Worm (Caenorhabditis elegans) whole organism, L4 larva: ENCODE data around the gene F55A4.3.
A peak's percentile ranks its signal among the peaks of the same experiment; 100 is the strongest.

Experiments
- F26F4.8 ChIP-seq: fragments of 200-800 bp; sonication (Bioruptor generic); conservative IDR thresholded peaks from 2 replicates; pipeline ENCODE4 v1.3.6; 2022; ENCODE audit warnings: missing genetic modification characterization, missing compliant biosample characterization
- F37D6.2 ChIP-seq: sonication (generic microtip); optimal IDR thresholded peaks from 2 replicates; lab custom pipeline; 2016; ENCODE audit warnings: mild to moderate bottlenecking, missing genetic modification characterization, missing compliant biosample characterization
- F44E2.7 ChIP-seq: fragments of 200-800 bp; sonication (Bioruptor generic); IDR thresholded peaks from 2 replicates; pipeline ENCODE4 v2.1.2; 2022; ENCODE audit warnings: missing genetic modification characterization, missing compliant biosample characterization
- T20F7.1 ChIP-seq: fragments of 200-800 bp; sonication (Bioruptor generic); optimal IDR thresholded peaks from 2 replicates; lab custom pipeline; 2018; ENCODE audit warnings: mild to moderate bottlenecking, missing genetic modification characterization, missing compliant biosample characterization
- Y105C5A.15 ChIP-seq: fragments of 200-800 bp; sonication (Bioruptor generic); IDR thresholded peaks from 2 replicates; pipeline ENCODE4 v1.3.6; 2022; ENCODE audit warnings: missing genetic modification characterization, missing compliant biosample characterization
- Y5F2A.4 ChIP-seq: fragments of 200-800 bp; sonication (Bioruptor generic); optimal IDR thresholded peaks from 2 replicates; lab custom pipeline; 2018; ENCODE audit warnings: mild to moderate bottlenecking, missing genetic modification characterization, missing compliant biosample characterization
- ama-1 ChIP-seq: fragments of 150-350 bp; optimal IDR thresholded peaks from 2 replicates; lab custom pipeline; 2014; ENCODE audit warnings: inconsistent platforms, mixed read lengths
- ceh-20 ChIP-seq: fragments of 200-800 bp; sonication (Bioruptor generic); IDR thresholded peaks from 2 replicates; pipeline ENCODE4 v1.3.6; 2022; ENCODE audit warnings: missing genetic modification reagents, missing genetic modification characterization, missing compliant biosample characterization
- ceh-28 ChIP-seq: fragments of 150-350 bp; optimal IDR thresholded peaks from 2 replicates; lab custom pipeline; 2014; ENCODE audit warnings: missing biosample characterization, missing genetic modification reagents, missing genetic modification characterization
- ceh-32 ChIP-seq: sonication (generic microtip); optimal IDR thresholded peaks from 2 replicates; lab custom pipeline; 2016; ENCODE audit warnings: mild to moderate bottlenecking, missing genetic modification characterization, missing compliant biosample characterization; ENCODE audit not compliant: poor library complexity
- ctbp-1 ChIP-seq: fragments of 200-800 bp; sonication (Bioruptor generic); IDR thresholded peaks from 2 replicates; pipeline ENCODE4 v1.3.6; 2022; ENCODE audit warnings: missing genetic modification reagents, missing genetic modification characterization, missing compliant biosample characterization
- daf-16 ChIP-seq, 3 experiments: sonication (generic microtip); optimal IDR thresholded peaks; 2 replicates each; lab custom pipeline; 2016 to 2017; ENCODE audit warnings: missing genetic modification characterization in 3 of 3, missing genetic modification reagents in 3 of 3, mild to moderate bottlenecking in 2 of 3, missing compliant biosample characterization in 2 of 3, missing biosample characterization in 1 of 3, moderate library complexity in 1 of 3
- daf-19 ChIP-seq: fragments of 200-800 bp; sonication (Bioruptor generic); conservative IDR thresholded peaks from 2 replicates; pipeline ENCODE4 v1.3.6; 2022; ENCODE audit warnings: missing genetic modification characterization, missing compliant biosample characterization
- dmd-6 ChIP-seq: fragments of 200-800 bp; sonication (Bioruptor generic); IDR thresholded peaks from 2 replicates; pipeline ENCODE4 v1.3.6; 2022; ENCODE audit warnings: missing genetic modification reagents, missing genetic modification characterization, missing compliant biosample characterization
- dve-1 ChIP-seq: sonication (generic microtip); optimal IDR thresholded peaks from 2 replicates; lab custom pipeline; 2017; ENCODE audit warnings: antibody characterized with exemption, mild to moderate bottlenecking, missing genetic modification characterization, missing compliant biosample characterization; ENCODE audit not compliant: insufficient read depth
- fkh-10 ChIP-seq: fragments of 150-350 bp; optimal IDR thresholded peaks from 2 replicates; lab custom pipeline; 2014; ENCODE audit warnings: missing biosample characterization, missing genetic modification reagents, missing genetic modification characterization
- fos-1 ChIP-seq: fragments of 150-350 bp; optimal IDR thresholded peaks from 2 replicates; lab custom pipeline; 2014; ENCODE audit warnings: missing biosample characterization, missing genetic modification characterization
- hif-1 ChIP-seq, 2 experiments: sonication (generic microtip); optimal IDR thresholded peaks; 2 replicates each; lab custom pipeline; 2016 to 2017; ENCODE audit warnings: missing compliant biosample characterization in 2 of 2, missing genetic modification characterization in 2 of 2, missing genetic modification reagents in 2 of 2, missing genotype in 2 of 2, mild to moderate bottlenecking in 1 of 2
- hlh-11 ChIP-seq: fragments of 200-800 bp; sonication (Bioruptor generic); optimal IDR thresholded peaks from 2 replicates; lab custom pipeline; 2018; ENCODE audit warnings: mild to moderate bottlenecking, missing genetic modification characterization, missing compliant biosample characterization
- hlh-30 ChIP-seq: sonication (generic microtip); optimal IDR thresholded peaks from 2 replicates; lab custom pipeline; 2017; ENCODE audit warnings: antibody characterized with exemption, mild to moderate bottlenecking, missing genetic modification characterization, missing compliant biosample characterization; ENCODE audit not compliant: insufficient read depth
- hmg-1.1 ChIP-seq: fragments of 200-800 bp; sonication (Bioruptor generic); IDR thresholded peaks from 2 replicates; pipeline ENCODE4 v1.3.6; 2022; ENCODE audit warnings: missing genetic modification reagents, missing genetic modification characterization, missing compliant biosample characterization
- lin-1 ChIP-seq: fragments of 200-800 bp; sonication (Bioruptor generic); IDR thresholded peaks from 2 replicates; pipeline ENCODE4 v1.3.6; 2022; ENCODE audit warnings: missing genetic modification reagents, missing genetic modification characterization, missing compliant biosample characterization
- lin-13 ChIP-seq: fragments of 150-350 bp; optimal IDR thresholded peaks from 2 replicates; lab custom pipeline; 2014; ENCODE audit warnings: missing biosample characterization, missing genetic modification reagents, missing genetic modification characterization
- lin-29 ChIP-seq: fragments of 200-800 bp; sonication (Bioruptor generic); IDR thresholded peaks from 2 replicates; pipeline ENCODE4 v1.3.6; 2022; ENCODE audit warnings: missing genetic modification reagents, missing genetic modification characterization, missing compliant biosample characterization
- lin-39 ChIP-seq: fragments of 150-350 bp; optimal IDR thresholded peaks from 2 replicates; lab custom pipeline; 2014; ENCODE audit warnings: missing biosample characterization, missing genetic modification reagents, missing genetic modification characterization
- lsy-2 ChIP-seq, 2 experiments: fragments of 150-350 bp in 1 of 2; sonication (generic microtip) in 1 of 2; optimal IDR thresholded peaks; 2 replicates each; lab custom pipeline; 2014 to 2017; ENCODE audit warnings: missing biosample characterization in 2 of 2, missing genetic modification characterization in 2 of 2
- madf-9 ChIP-seq: fragments of 200-800 bp; sonication (Bioruptor generic); conservative IDR thresholded peaks from 2 replicates; pipeline ENCODE4 v1.3.6; 2022; ENCODE audit warnings: missing genetic modification reagents, missing genetic modification characterization, missing compliant biosample characterization
- mdt-29 ChIP-seq: fragments of 200-800 bp; sonication (Bioruptor generic); IDR thresholded peaks from 2 replicates; pipeline ENCODE4 v1.3.6; 2022; ENCODE audit warnings: missing genetic modification reagents, missing genetic modification characterization, missing compliant biosample characterization
- mep-1 ChIP-seq: fragments of 150-350 bp; sonication (generic microtip); optimal IDR thresholded peaks from 3 replicates; lab custom pipeline; 2014; ENCODE audit warnings: missing biosample characterization, missing genetic modification characterization
- mes-2 ChIP-seq: sonication (generic microtip); optimal IDR thresholded peaks from 2 replicates; lab custom pipeline; 2016; ENCODE audit warnings: missing genotype, mild to moderate bottlenecking, missing genetic modification characterization, missing compliant biosample characterization; ENCODE audit not compliant: poor library complexity, severe bottlenecking
- mxl-3 ChIP-seq: fragments of 200-800 bp; sonication (Bioruptor generic); optimal IDR thresholded peaks from 2 replicates; lab custom pipeline; 2018; ENCODE audit warnings: mild to moderate bottlenecking, missing genetic modification characterization, missing compliant biosample characterization
- nhr-111 ChIP-seq: fragments of 200-800 bp; sonication (Bioruptor generic); optimal IDR thresholded peaks from 2 replicates; lab custom pipeline; 2018; ENCODE audit warnings: mild to moderate bottlenecking, missing genetic modification characterization, missing compliant biosample characterization
- nhr-237 ChIP-seq: sonication (generic microtip); optimal IDR thresholded peaks from 2 replicates; lab custom pipeline; 2017; ENCODE audit warnings: missing biosample characterization, missing genetic modification characterization
- nhr-42 ChIP-seq: fragments of 200-800 bp; sonication (Bioruptor generic); IDR thresholded peaks from 2 replicates; pipeline ENCODE4 v1.3.6; 2022; ENCODE audit warnings: missing genetic modification characterization, missing compliant biosample characterization
- nhr-48 ChIP-seq: sonication (generic microtip); optimal IDR thresholded peaks from 2 replicates; lab custom pipeline; 2016; ENCODE audit warnings: mild to moderate bottlenecking, missing genetic modification characterization, missing compliant biosample characterization
- nhr-6 ChIP-seq: fragments of 150-350 bp; optimal IDR thresholded peaks from 2 replicates; lab custom pipeline; 2014; ENCODE audit warnings: missing biosample characterization, missing genetic modification characterization
- nhr-76 ChIP-seq: fragments of 150-350 bp; optimal IDR thresholded peaks from 2 replicates; lab custom pipeline; 2014; ENCODE audit warnings: missing biosample characterization, missing genetic modification characterization
- pha-4 ChIP-seq, 2 experiments: fragments of 150-350 bp in 1 of 2; fragments of 200-800 bp in 1 of 2; sonication (Bioruptor generic) in 1 of 2; IDR thresholded peaks in 1 of 2; optimal IDR thresholded peaks in 1 of 2; 2 replicates each; pipeline versions ENCODE4 v1.3.6 to Lab custom; 2014 to 2022; ENCODE audit warnings: missing genetic modification characterization in 2 of 2, missing genetic modification reagents in 2 of 2, missing biosample characterization in 1 of 2, missing compliant biosample characterization in 1 of 2
- pqm-1 ChIP-seq: sonication (generic microtip); optimal IDR thresholded peaks from 2 replicates; lab custom pipeline; 2017; ENCODE audit warnings: missing biosample characterization, missing genetic modification characterization
- rbr-2 ChIP-seq: sonication (generic microtip); optimal IDR thresholded peaks from 2 replicates; lab custom pipeline; 2016; ENCODE audit warnings: missing genotype, missing genetic modification characterization, missing compliant biosample characterization
- snpc-1.2 ChIP-seq: fragments of 200-800 bp; sonication (Bioruptor generic); IDR thresholded peaks from 2 replicates; pipeline ENCODE4 v1.3.6; 2022; ENCODE audit warnings: missing genetic modification reagents, missing genetic modification characterization, missing compliant biosample characterization
- tra-1 ChIP-seq: fragments of 200-800 bp; sonication (Bioruptor generic); IDR thresholded peaks from 2 replicates; pipeline ENCODE4 v1.3.6; 2022; ENCODE audit warnings: missing genetic modification reagents, missing genetic modification characterization, missing compliant biosample characterization
- unc-130 ChIP-seq: sonication (generic microtip); optimal IDR thresholded peaks from 2 replicates; lab custom pipeline; 2016; ENCODE audit warnings: missing genetic modification reagents, missing genetic modification characterization, missing compliant biosample characterization
- zfp-2 ChIP-seq: sonication (generic microtip); optimal IDR thresholded peaks from 2 replicates; lab custom pipeline; 2016; ENCODE audit warnings: mild to moderate bottlenecking, missing genetic modification characterization, missing compliant biosample characterization
- zfp-3 ChIP-seq: fragments of 200-800 bp; sonication (Bioruptor generic); conservative IDR thresholded peaks from 2 replicates; pipeline ENCODE4 v1.3.6; 2022; ENCODE audit warnings: missing genetic modification reagents, missing genetic modification characterization, missing compliant biosample characterization
- zip-11 ChIP-seq: fragments of 200-800 bp; sonication (Bioruptor generic); IDR thresholded peaks from 2 replicates; pipeline ENCODE4 v1.3.6; 2022; ENCODE audit warnings: missing genetic modification characterization, missing compliant biosample characterization
- ztf-7 ChIP-seq: fragments of 150-350 bp; optimal IDR thresholded peaks from 2 replicates; lab custom pipeline; 2014; ENCODE audit warnings: missing biosample characterization, missing genetic modification characterization

The F55A4.3 gene

DNA sequence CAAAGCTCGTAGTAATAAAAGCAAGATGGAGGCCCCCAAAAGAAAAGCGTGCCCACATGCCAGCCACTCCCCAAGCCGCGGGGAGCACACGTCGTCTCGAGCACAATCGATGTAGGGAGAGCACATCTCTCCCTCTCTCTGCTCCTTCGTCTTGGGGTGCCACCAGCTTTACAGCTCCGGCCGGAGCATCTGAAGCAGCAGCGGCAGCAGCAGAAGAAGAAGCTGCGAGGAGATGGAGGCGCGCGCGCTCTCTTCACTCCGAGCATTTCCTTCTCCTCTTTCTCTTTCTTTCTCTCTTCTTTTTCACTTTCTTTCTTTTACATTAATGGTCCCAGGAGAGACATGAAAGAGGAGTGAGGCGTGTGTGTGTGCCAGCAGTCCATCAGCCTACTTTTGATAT is 39.2 kb upstream of the F55A4.3 start (continued):
- TF ChIP-seq F37D6.2 (tag; lab: Kevin White, UChicago): peak; percentile 72
- TF ChIP-seq mep-1 (tag; lab: Kevin White, UChicago): peak; percentile 73
- no peak for TF ChIP-seq ceh-32
- no peak for TF ChIP-seq zfp-2
- peak; percentile 48 for TF ChIP-seq hlh-11 (tag; lab: Kevin White, UChicago)
- peak in 1 of 2 experiments; percentile 38 for TF ChIP-seq hif-1 (tag; optimal IDR thresholded peaks at IDR 0.05; lab: Kevin White, UChicago)
- peak; percentile 23 for TF ChIP-seq lin-39 (tag; lab: Kevin White, UChicago)
- TF ChIP-seq dmd-6: peak; percentile 36
- TF ChIP-seq T20F7.1 (GFP tag; lab: Kevin White, UChicago): no peak
- TF ChIP-seq pqm-1 (tag; lab: Kevin White, UChicago): no peak
- TF ChIP-seq lsy-2 (tag; optimal IDR thresholded peaks at IDR 0.05; lab: Kevin White, UChicago): peak; percentile 29 to 40
- TF ChIP-seq ceh-20 (GFP tag; lab: Robert Waterston, UW): no peak
- TF ChIP-seq Y105C5A.15: no peak
- TF ChIP-seq zfp-3 (GFP tag; lab: Robert Waterston, UW): no peak
- peak; percentile 79 for TF ChIP-seq ctbp-1 (GFP tag; lab: Robert Waterston, UW)
- peak; percentile 66 for TF ChIP-seq mxl-3 (GFP tag; lab: Kevin White, UChicago)
- no peak for TF ChIP-seq nhr-76
- TF ChIP-seq F44E2.7 (GFP tag; lab: Robert Waterston, UW): no peak
- TF ChIP-seq hlh-30 (tag; lab: Kevin White, UChicago): peak; percentile 69
- 0 out of 2 replicates have a peak, but pooled peaks have one; percentile 7 for TF ChIP-seq tra-1 (GFP tag; lab: Robert Waterston, UW)
- no peak for TF ChIP-seq daf-19 (GFP tag; lab: Robert Waterston, UW)
- no peak for TF ChIP-seq lin-1 (GFP tag; lab: Robert Waterston, UW)
- no peak for TF ChIP-seq dve-1 (tag; lab: Kevin White, UChicago)
- TF ChIP-seq pha-4 (GFP tag; IDR thresholded peaks at IDR 0.05; lab: Robert Waterston, UW): no peak; the same call in 1 of the 2 replicates
- TF ChIP-seq pha-4 (tag; optimal IDR thresholded peaks at IDR 0.05; lab: Kevin White, UChicago): no peak

DNA sequence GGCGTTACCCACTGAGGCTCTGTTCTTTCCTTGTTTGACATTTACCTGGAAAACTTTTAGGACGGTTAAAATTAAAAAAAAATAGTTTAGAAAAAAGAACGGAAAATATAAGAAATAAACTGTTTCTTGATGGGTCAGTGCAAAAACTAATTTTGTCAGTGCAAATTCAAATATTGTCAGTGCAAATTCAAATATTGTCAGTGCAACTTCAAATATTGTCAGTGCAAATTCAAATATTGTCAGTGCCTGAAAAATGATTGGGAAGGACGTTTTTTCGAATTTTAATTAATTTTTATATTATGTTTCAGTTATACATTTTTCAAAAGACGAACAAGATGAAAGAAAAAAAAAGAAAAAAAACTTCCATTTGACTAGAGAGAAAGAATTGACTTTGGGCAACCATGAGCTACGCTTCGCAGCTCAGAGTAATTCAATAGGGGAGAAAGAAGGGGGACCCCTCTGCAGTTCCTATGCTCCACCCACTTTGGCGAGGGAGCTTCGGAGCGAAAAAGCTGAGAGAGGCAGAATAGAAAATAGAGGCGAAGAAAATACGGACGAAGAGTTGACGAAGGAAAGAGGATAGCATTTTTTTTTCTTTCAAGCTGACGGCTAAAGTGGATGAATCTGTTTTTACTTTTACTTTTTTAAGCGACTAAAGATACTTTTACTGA is 37.6 kb upstream of the F55A4.3 start, which contains the start of gene unc-1:
Gene unc-1, minus strand, starts transcription at position 51 of the 671 bp plus-strand sequence.
- no peak for TF ChIP-seq lin-13 (GFP tag; lab: Kevin White, UChicago)
- no peak for TF ChIP-seq dmd-6
- TF ChIP-seq nhr-42 (GFP tag; lab: Robert Waterston, UW): no peak
- peak; percentile 72; the same call in 1 of the 2 replicates for TF ChIP-seq hmg-1.1 (GFP tag; lab: Robert Waterston, UW)
- TF ChIP-seq rbr-2 (tag; lab: Kevin White, UChicago): peak; percentile 15
- TF ChIP-seq mdt-29 (GFP tag; lab: Robert Waterston, UW): no peak
- TF ChIP-seq fos-1 (tag; lab: Kevin White, UChicago): no peak
- no peak for TF ChIP-seq ama-1 (lab: Kevin White, UChicago)
- TF ChIP-seq unc-130 (GFP tag; lab: Kevin White, UChicago): no peak
- no peak for TF ChIP-seq snpc-1.2 (GFP tag; lab: Robert Waterston, UW)
- TF ChIP-seq zip-11 (GFP tag; lab: Robert Waterston, UW): no peak
- TF ChIP-seq ceh-32: no peak
- TF ChIP-seq fkh-10 (GFP tag; lab: Kevin White, UChicago): peak; percentile 35
- no peak for TF ChIP-seq F37D6.2 (tag; lab: Kevin White, UChicago)
- no peak for TF ChIP-seq nhr-6 (tag; lab: Kevin White, UChicago)
- no peak for TF ChIP-seq daf-19 (GFP tag; lab: Robert Waterston, UW)
- TF ChIP-seq ceh-28 (tag; lab: Kevin White, UChicago): no peak
- TF ChIP-seq nhr-111: no peak
- no peak for TF ChIP-seq nhr-48
- no peak for TF ChIP-seq mes-2 (tag; lab: Kevin White, UChicago)
- TF ChIP-seq daf-16 (GFP tag; optimal IDR thresholded peaks at IDR 0.05; lab: Kevin White, UChicago): no peak
- no peak for TF ChIP-seq daf-16 (tag; optimal IDR thresholded peaks at IDR 0.05; lab: Kevin White, UChicago)
- TF ChIP-seq lin-29 (GFP tag; lab: Robert Waterston, UW): no peak
- no peak for TF ChIP-seq F26F4.8 (GFP tag; lab: Robert Waterston, UW)
- TF ChIP-seq Y5F2A.4: no peak
- no peak for TF ChIP-seq F44E2.7 (GFP tag; lab: Robert Waterston, UW)
- TF ChIP-seq nhr-237 (tag; lab: Kevin White, UChicago): no peak
- TF ChIP-seq madf-9 (GFP tag; lab: Robert Waterston, UW): no peak
- no peak for TF ChIP-seq ztf-7
- no peak for TF ChIP-seq lin-39 (tag; lab: Kevin White, UChicago)
